Worm (Caenorhabditis elegans) whole organism, L4 larva: ENCODE data around the gene F25B5.5.
A peak's percentile ranks its signal among the peaks of the same experiment; 100 is the strongest.

Source experiments
- F26F4.8 ChIP-seq: fragments of 200-800 bp; sonication (Bioruptor generic); conservative IDR thresholded peaks from 2 replicates; pipeline ENCODE4 v1.3.6; 2022; ENCODE audit warnings: missing genetic modification characterization, missing compliant biosample characterization
- F49E8.2 ChIP-seq: sonication (generic microtip); optimal IDR thresholded peaks from 2 replicates; lab custom pipeline; 2016; ENCODE audit warnings: missing compliant biosample characterization, mild to moderate bottlenecking, missing genetic modification characterization, borderline replicate concordance
- R02D3.7 ChIP-seq: fragments of 150-350 bp; sonication (generic microtip); optimal IDR thresholded peaks from 3 replicates; lab custom pipeline; 2014; ENCODE audit warnings: missing biosample characterization, missing genetic modification characterization
- Y48G9A.11 ChIP-seq: fragments of 200-800 bp; sonication (Bioruptor generic); IDR thresholded peaks from 2 replicates; pipeline ENCODE4 v1.3.6; 2022; ENCODE audit warnings: missing genetic modification reagents, missing genetic modification characterization, missing compliant biosample characterization
- Y5F2A.4 ChIP-seq: fragments of 200-800 bp; sonication (Bioruptor generic); optimal IDR thresholded peaks from 2 replicates; lab custom pipeline; 2018; ENCODE audit warnings: mild to moderate bottlenecking, missing genetic modification characterization, missing compliant biosample characterization
- ZK546.5 ChIP-seq, 2 experiments: sonication (generic microtip); optimal IDR thresholded peaks; 2 replicates each; lab custom pipeline; 2017; ENCODE audit warnings: missing biosample characterization in 2 of 2, missing genetic modification characterization in 2 of 2
- aly-2 ChIP-seq: sonication (generic microtip); optimal IDR thresholded peaks from 2 replicates; lab custom pipeline; 2018; ENCODE audit warnings: missing biosample characterization, missing genetic modification characterization
- arid-1 ChIP-seq: fragments of 200-800 bp; sonication (Bioruptor generic); conservative IDR thresholded peaks from 2 replicates; pipeline ENCODE4 v1.3.6; 2022; ENCODE audit warnings: missing genetic modification reagents, missing genetic modification characterization, missing compliant biosample characterization
- ceh-62 ChIP-seq: sonication (generic microtip); optimal IDR thresholded peaks from 2 replicates; lab custom pipeline; 2017; ENCODE audit warnings: missing biosample characterization, missing genetic modification characterization
- daf-12 ChIP-seq: fragments of 150-350 bp; optimal IDR thresholded peaks from 2 replicates; lab custom pipeline; 2014; ENCODE audit warnings: missing biosample characterization, missing genetic modification reagents, missing genetic modification characterization
- daf-16 ChIP-seq, 3 experiments: sonication (generic microtip); optimal IDR thresholded peaks; 2 replicates each; lab custom pipeline; 2016 to 2017; ENCODE audit warnings: missing genetic modification characterization in 3 of 3, missing genetic modification reagents in 3 of 3, mild to moderate bottlenecking in 2 of 3, missing compliant biosample characterization in 2 of 3, missing biosample characterization in 1 of 3, moderate library complexity in 1 of 3
- daf-19 ChIP-seq: fragments of 200-800 bp; sonication (Bioruptor generic); conservative IDR thresholded peaks from 2 replicates; pipeline ENCODE4 v1.3.6; 2022; ENCODE audit warnings: missing genetic modification characterization, missing compliant biosample characterization
- dmd-9 ChIP-seq: fragments of 200-800 bp; sonication (Bioruptor generic); IDR thresholded peaks from 2 replicates; pipeline ENCODE4 v1.3.6; 2022; ENCODE audit warnings: missing genetic modification reagents, missing genetic modification characterization, missing compliant biosample characterization
- dve-1 ChIP-seq: sonication (generic microtip); optimal IDR thresholded peaks from 2 replicates; lab custom pipeline; 2017; ENCODE audit warnings: antibody characterized with exemption, mild to moderate bottlenecking, missing genetic modification characterization, missing compliant biosample characterization; ENCODE audit not compliant: insufficient read depth
- fkh-10 ChIP-seq: fragments of 150-350 bp; optimal IDR thresholded peaks from 2 replicates; lab custom pipeline; 2014; ENCODE audit warnings: missing biosample characterization, missing genetic modification reagents, missing genetic modification characterization
- fos-1 ChIP-seq: fragments of 150-350 bp; optimal IDR thresholded peaks from 2 replicates; lab custom pipeline; 2014; ENCODE audit warnings: missing biosample characterization, missing genetic modification characterization
- hlh-11 ChIP-seq: fragments of 200-800 bp; sonication (Bioruptor generic); optimal IDR thresholded peaks from 2 replicates; lab custom pipeline; 2018; ENCODE audit warnings: mild to moderate bottlenecking, missing genetic modification characterization, missing compliant biosample characterization
- hmg-1.1 ChIP-seq: fragments of 200-800 bp; sonication (Bioruptor generic); IDR thresholded peaks from 2 replicates; pipeline ENCODE4 v1.3.6; 2022; ENCODE audit warnings: missing genetic modification reagents, missing genetic modification characterization, missing compliant biosample characterization
- jun-1 ChIP-seq: fragments of 150-350 bp; optimal IDR thresholded peaks from 2 replicates; lab custom pipeline; 2014; ENCODE audit warnings: missing biosample characterization, missing genetic modification reagents, missing genetic modification characterization
- lim-7 ChIP-seq: fragments of 200-800 bp; sonication (Bioruptor generic); IDR thresholded peaks from 2 replicates; pipeline ENCODE4 v1.3.6; 2022; ENCODE audit warnings: missing genetic modification characterization, missing compliant biosample characterization
- lin-39 ChIP-seq: fragments of 150-350 bp; optimal IDR thresholded peaks from 2 replicates; lab custom pipeline; 2014; ENCODE audit warnings: missing biosample characterization, missing genetic modification reagents, missing genetic modification characterization
- lir-3 ChIP-seq: sonication (generic microtip); optimal IDR thresholded peaks from 2 replicates; lab custom pipeline; 2016; ENCODE audit warnings: mild to moderate bottlenecking, missing genetic modification characterization, missing compliant biosample characterization
- lsy-2 ChIP-seq, 2 experiments: fragments of 150-350 bp in 1 of 2; sonication (generic microtip) in 1 of 2; optimal IDR thresholded peaks; 2 replicates each; lab custom pipeline; 2014 to 2017; ENCODE audit warnings: missing biosample characterization in 2 of 2, missing genetic modification characterization in 2 of 2
- mdl-1 ChIP-seq, 2 experiments: fragments of 150-350 bp in 1 of 2; sonication (generic microtip) in 1 of 2; optimal IDR thresholded peaks; 2 replicates each; lab custom pipeline; 2014 to 2017; ENCODE audit warnings: missing biosample characterization in 2 of 2, missing genetic modification characterization in 2 of 2
- mdt-29 ChIP-seq: fragments of 200-800 bp; sonication (Bioruptor generic); IDR thresholded peaks from 2 replicates; pipeline ENCODE4 v1.3.6; 2022; ENCODE audit warnings: missing genetic modification reagents, missing genetic modification characterization, missing compliant biosample characterization
- mep-1 ChIP-seq: fragments of 150-350 bp; sonication (generic microtip); optimal IDR thresholded peaks from 3 replicates; lab custom pipeline; 2014; ENCODE audit warnings: missing biosample characterization, missing genetic modification characterization
- mes-2 ChIP-seq: sonication (generic microtip); optimal IDR thresholded peaks from 2 replicates; lab custom pipeline; 2016; ENCODE audit warnings: missing genotype, mild to moderate bottlenecking, missing genetic modification characterization, missing compliant biosample characterization; ENCODE audit not compliant: poor library complexity, severe bottlenecking
- nhr-102 ChIP-seq: sonication (generic microtip); optimal IDR thresholded peaks from 2 replicates; lab custom pipeline; 2016; ENCODE audit warnings: mild to moderate bottlenecking, missing genetic modification characterization, moderate library complexity, missing compliant biosample characterization
- nhr-11 ChIP-seq: fragments of 150-350 bp; optimal IDR thresholded peaks from 2 replicates; lab custom pipeline; 2014; ENCODE audit warnings: missing biosample characterization, missing genetic modification characterization
- nhr-111 ChIP-seq: fragments of 200-800 bp; sonication (Bioruptor generic); optimal IDR thresholded peaks from 2 replicates; lab custom pipeline; 2018; ENCODE audit warnings: mild to moderate bottlenecking, missing genetic modification characterization, missing compliant biosample characterization
- nhr-28 ChIP-seq: fragments of 150-350 bp; optimal IDR thresholded peaks from 2 replicates; lab custom pipeline; 2014; ENCODE audit warnings: missing biosample characterization, missing genetic modification characterization
- nhr-48 ChIP-seq: sonication (generic microtip); optimal IDR thresholded peaks from 2 replicates; lab custom pipeline; 2016; ENCODE audit warnings: mild to moderate bottlenecking, missing genetic modification characterization, missing compliant biosample characterization
- nhr-6 ChIP-seq: fragments of 150-350 bp; optimal IDR thresholded peaks from 2 replicates; lab custom pipeline; 2014; ENCODE audit warnings: missing biosample characterization, missing genetic modification characterization
- pha-4 ChIP-seq, 2 experiments: fragments of 150-350 bp in 1 of 2; fragments of 200-800 bp in 1 of 2; sonication (Bioruptor generic) in 1 of 2; IDR thresholded peaks in 1 of 2; optimal IDR thresholded peaks in 1 of 2; 2 replicates each; pipeline versions ENCODE4 v1.3.6 to Lab custom; 2014 to 2022; ENCODE audit warnings: missing genetic modification characterization in 2 of 2, missing genetic modification reagents in 2 of 2, missing biosample characterization in 1 of 2, missing compliant biosample characterization in 1 of 2
- set-16 ChIP-seq: fragments of 200-800 bp; sonication (Bioruptor generic); IDR thresholded peaks from 2 replicates; pipeline ENCODE4 v1.3.6; 2022; ENCODE audit warnings: missing genetic modification reagents, missing genetic modification characterization, missing compliant biosample characterization
- skn-1 ChIP-seq: fragments of 150-350 bp; optimal IDR thresholded peaks from 2 replicates; lab custom pipeline; 2014; ENCODE audit warnings: missing biosample characterization, missing genetic modification characterization
- spr-1 ChIP-seq: sonication (generic microtip); optimal IDR thresholded peaks from 2 replicates; lab custom pipeline; 2016; ENCODE audit warnings: mild to moderate bottlenecking, missing genetic modification characterization, missing compliant biosample characterization
- tag-97 ChIP-seq: fragments of 200-800 bp; sonication (Bioruptor generic); IDR thresholded peaks from 2 replicates; pipeline ENCODE4 v1.3.6; 2022; ENCODE audit warnings: missing genetic modification characterization, missing compliant biosample characterization
- zag-1 ChIP-seq: fragments of 150-350 bp; optimal IDR thresholded peaks from 2 replicates; lab custom pipeline; 2014; ENCODE audit warnings: missing biosample characterization, missing genetic modification characterization
- ztf-7 ChIP-seq: fragments of 150-350 bp; optimal IDR thresholded peaks from 2 replicates; lab custom pipeline; 2014; ENCODE audit warnings: missing biosample characterization, missing genetic modification characterization

Gene F25B5.5

ce11 chrIII:5906059-5906458 is 39.9 kb downstream of the F25B5.5 start, which contains the start of gene dpff-1 (continued):
- TF ChIP-seq mes-2 (tag; lab: Kevin White, UChicago) (peak; percentile 64), mdt-29 (no peak), nhr-102 (tag; lab: Kevin White, UChicago) (no peak), lsy-2 (tag; optimal IDR thresholded peaks at IDR 0.05; lab: Kevin White, UChicago) (peak in 1 of 2 experiments; percentile 43), daf-16 (GFP tag; optimal IDR thresholded peaks at IDR 0.05; lab: Kevin White, UChicago) (no peak), daf-16 (tag; optimal IDR thresholded peaks at IDR 0.05; lab: Kevin White, UChicago) (no peak), nhr-28 (no peak), ztf-7 (tag; lab: Kevin White, UChicago) (no peak), nhr-48 (tag; lab: Kevin White, UChicago) (no peak), Y5F2A.4 (no peak), R02D3.7 (tag; lab: Kevin White, UChicago) (no peak), arid-1 (GFP tag; lab: Robert Waterston, UW) (no peak), zag-1 (tag; lab: Kevin White, UChicago) (no peak), skn-1 (tag; lab: Kevin White, UChicago) (no peak), jun-1 (no peak), lim-7 (GFP tag; lab: Robert Waterston, UW) (no peak), F26F4.8 (GFP tag; lab: Robert Waterston, UW) (no peak), Y48G9A.11 (no peak), lin-39 (tag; lab: Kevin White, UChicago) (no peak), mdl-1 (tag; optimal IDR thresholded peaks at IDR 0.05; lab: Kevin White, UChicago) (no peak), fos-1 (tag; lab: Kevin White, UChicago) (no peak), lir-3 (tag; lab: Kevin White, UChicago) (no peak), spr-1 (no peak), ZK546.5 (tag; optimal IDR thresholded peaks at IDR 0.05; lab: Kevin White, UChicago) (no peak), hmg-1.1 (GFP tag; lab: Robert Waterston, UW) (peak; percentile 39; the same call in 1 of the 2 replicates), fkh-10 (no peak), ceh-62 (tag; lab: Kevin White, UChicago) (no peak), daf-19 (GFP tag; lab: Robert Waterston, UW) (no peak), daf-12 (tag; lab: Kevin White, UChicago) (no peak), set-16 (GFP tag; lab: Robert Waterston, UW) (no peak)

ce11 chrIII:5902558-5902957 is 43.4 kb downstream of the F25B5.5 start:
- TF ChIP-seq aly-2 = no peak
- no peak for TF ChIP-seq dmd-9 (GFP tag; lab: Robert Waterston, UW)
- TF ChIP-seq hmg-1.1 (GFP tag; lab: Robert Waterston, UW) = no peak

- TF ChIP-seq dve-1 (tag; lab: Kevin White, UChicago) (peak; percentile 52), daf-16 (GFP tag; optimal IDR thresholded peaks at IDR 0.05; lab: Kevin White, UChicago) (no peak), daf-16 (tag; optimal IDR thresholded peaks at IDR 0.05; lab: Kevin White, UChicago) (peak; percentile 18), F49E8.2 (no peak), lsy-2 (tag; optimal IDR thresholded peaks at IDR 0.05; lab: Kevin White, UChicago) (peak in 1 of 2 experiments; percentile 58), nhr-6 (tag; lab: Kevin White, UChicago) (peak; percentile 96), pha-4 (GFP tag; IDR thresholded peaks at IDR 0.05; lab: Robert Waterston, UW) (no peak), pha-4 (tag; optimal IDR thresholded peaks at IDR 0.05; lab: Kevin White, UChicago) (peak; percentile 22), daf-12 (tag; lab: Kevin White, UChicago) (no peak), mep-1 (tag; lab: Kevin White, UChicago) (peak; percentile 44), tag-97 (GFP tag; lab: Robert Waterston, UW) (no peak), hlh-11 (peak; percentile 23), nhr-111 (no peak), nhr-28 (peak; percentile 10), zag-1 (tag; lab: Kevin White, UChicago) (no peak), nhr-11 (tag; lab: Kevin White, UChicago) (no peak)
These were observed 45.2 kb downstream of the F25B5.5 start for ce11 chrIII:5900709-5901108.
